Fruit fly (Drosophila melanogaster) whole organism, embryonic: ENCODE measurements around the gene Nrd1.

Experiments used
- Atf6 ChIP-seq: fragments of 200-800 bp; sonication (Bioruptor generic); IDR thresholded peaks from 2 replicates; pipeline ENCODE4 v1.3.6; 2022; ENCODE audit warnings: missing biosample characterization, missing genetic modification characterization
- CG12236 ChIP-seq: fragments of 200-800 bp; sonication (Bioruptor generic); optimal IDR thresholded peaks from 2 replicates; lab custom pipeline; 2016; ENCODE audit warnings: missing biosample characterization, missing genetic modification characterization
- CG16863 ChIP-seq: fragments of 200-800 bp; sonication (Bioruptor generic); optimal IDR thresholded peaks from 3 replicates; lab custom pipeline; 2016; ENCODE audit warnings: missing biosample characterization, missing genetic modification characterization
- CG18476 ChIP-seq: fragments of 200-800 bp; sonication (Bioruptor generic); optimal IDR thresholded peaks from 2 replicates; lab custom pipeline; 2016; ENCODE audit warnings: missing biosample characterization, mild to moderate bottlenecking, missing genetic modification characterization
- CG34376 ChIP-seq: fragments of 200-800 bp; sonication (Bioruptor generic); optimal IDR thresholded peaks from 2 replicates; lab custom pipeline; 2018; ENCODE audit warnings: missing biosample characterization, mild to moderate bottlenecking, missing genetic modification characterization
- D19B ChIP-seq: fragments of 200-800 bp; sonication (Bioruptor generic); optimal IDR thresholded peaks from 2 replicates; lab custom pipeline; 2017; ENCODE audit warnings: missing biosample characterization, mild to moderate bottlenecking, missing genetic modification characterization
- Drgx ChIP-seq: fragments of 200-800 bp; sonication (Bioruptor generic); IDR thresholded peaks from 2 replicates; pipeline ENCODE4 v1.3.6; 2022; ENCODE audit warnings: missing biosample characterization, missing genetic modification characterization
- Ets65A ChIP-seq: fragments of 200-800 bp; sonication (Bioruptor generic); peaks from one replicate; lab custom pipeline; 2016; ENCODE audit warnings: missing biosample characterization, missing genetic modification characterization
- Meics ChIP-seq: fragments of 200-800 bp; sonication (Bioruptor generic); optimal IDR thresholded peaks from 2 replicates; lab custom pipeline; 2017; ENCODE audit warnings: missing biosample characterization, mild to moderate bottlenecking, missing genetic modification characterization
- Ravus ChIP-seq: fragments of 200-800 bp; sonication (Bioruptor generic); IDR thresholded peaks from 2 replicates; pipeline ENCODE4 v1.3.6; 2022; ENCODE audit warnings: missing biosample characterization, missing genetic modification characterization
- Trl ChIP-seq, 3 experiments: fragments of >200 bp in 2 of 3; fragments of 200-800 bp in 1 of 3; sonication (Bioruptor generic) in 1 of 3; optimal IDR thresholded peaks; 2 replicates in 1 of 3; 3 replicates in 2 of 3; lab custom pipeline; 2016 to 2017; ENCODE audit warnings: missing biosample characterization in 1 of 3, missing genetic modification characterization in 1 of 3
- ase ChIP-seq: fragments of 200-800 bp; sonication (Bioruptor generic); IDR thresholded peaks from 3 replicates; pipeline ENCODE4 v1.3.6; 2022; ENCODE audit warnings: missing biosample characterization, missing genetic modification characterization
- bowl ChIP-seq: fragments of 200-800 bp; sonication (Bioruptor generic); IDR thresholded peaks from 2 replicates; pipeline ENCODE4 v1.3.6; 2022; ENCODE audit warnings: missing biosample characterization, missing genetic modification characterization
- cato ChIP-seq: fragments of 200-800 bp; sonication (Bioruptor generic); optimal IDR thresholded peaks from 2 replicates; lab custom pipeline; 2016; ENCODE audit warnings: missing biosample characterization, missing genetic modification characterization, borderline replicate concordance
- crp ChIP-seq, 2 experiments: fragments of 200-800 bp; sonication (Bioruptor generic); optimal IDR thresholded peaks; 2 replicates in 1 of 2; 3 replicates in 1 of 2; lab custom pipeline; 2017; ENCODE audit warnings: missing biosample characterization in 2 of 2, missing genetic modification characterization in 2 of 2, mild to moderate bottlenecking in 1 of 2, moderate library complexity in 1 of 2
- cwo ChIP-seq: fragments of 200-800 bp; sonication (Bioruptor generic); optimal IDR thresholded peaks from 3 replicates; lab custom pipeline; 2017; ENCODE audit warnings: missing biosample characterization, missing genetic modification characterization, mild to moderate bottlenecking, moderate library complexity, missing genetic modification reagents
- exex ChIP-seq: fragments of 200-800 bp; sonication (Bioruptor generic); optimal IDR thresholded peaks from 4 replicates; lab custom pipeline; 2018; ENCODE audit warnings: missing biosample characterization, mild to moderate bottlenecking, missing genetic modification characterization, moderate library complexity
- fd102C ChIP-seq: fragments of 200-800 bp; sonication (Bioruptor generic); optimal IDR thresholded peaks from 2 replicates; lab custom pipeline; 2018; ENCODE audit warnings: missing biosample characterization, mild to moderate bottlenecking, missing genetic modification characterization, moderate library complexity
- grn ChIP-seq: fragments of 200-800 bp; sonication (Bioruptor generic); optimal IDR thresholded peaks from 3 replicates; lab custom pipeline; 2017; ENCODE audit warnings: missing biosample characterization, missing genetic modification characterization
- her ChIP-seq: fragments of 200-800 bp; sonication (Bioruptor generic); optimal IDR thresholded peaks from 2 replicates; lab custom pipeline; 2016; ENCODE audit warnings: missing biosample characterization, missing genetic modification characterization
- hkb ChIP-seq, 2 experiments: fragments of 200-800 bp in 1 of 2; fragments of >200 bp in 1 of 2; sonication (Bioruptor generic) in 1 of 2; IDR thresholded peaks in 1 of 2; optimal IDR thresholded peaks in 1 of 2; 2 replicates each; pipeline versions ENCODE4 v1.3.6 to Lab custom; 2017 to 2022; ENCODE audit warnings: missing biosample characterization in 1 of 2, missing genetic modification characterization in 1 of 2
- kay ChIP-seq: fragments of 200-800 bp; sonication (Bioruptor generic); optimal IDR thresholded peaks from 2 replicates; lab custom pipeline; 2016; ENCODE audit warnings: missing biosample characterization, missing genetic modification characterization
- mirr ChIP-seq: fragments of 200-800 bp; sonication (Bioruptor generic); optimal IDR thresholded peaks from 3 replicates; lab custom pipeline; 2018; ENCODE audit warnings: missing biosample characterization, mild to moderate bottlenecking, missing genetic modification characterization
- nom ChIP-seq: fragments of 200-800 bp; sonication (Bioruptor generic); optimal IDR thresholded peaks from 2 replicates; lab custom pipeline; 2017; ENCODE audit warnings: missing biosample characterization, missing genetic modification characterization, mild to moderate bottlenecking, moderate library complexity, missing genetic modification reagents
- onecut ChIP-seq: fragments of 200-800 bp; sonication (Bioruptor generic); IDR thresholded peaks from 2 replicates; pipeline ENCODE4 v1.3.6; 2022; ENCODE audit warnings: missing biosample characterization, missing genetic modification characterization
- pan ChIP-seq, 4 experiments: fragments of >200 bp in 3 of 4; fragments of 200-800 bp in 1 of 4; sonication (Bioruptor generic) in 1 of 4; optimal IDR thresholded peaks in 3 of 4; IDR thresholded peaks in 1 of 4; 2 replicates each; pipeline versions ENCODE4 v1.3.6 to Lab custom; 2017 to 2022; ENCODE audit warnings: missing biosample characterization in 2 of 4, missing genetic modification characterization in 2 of 4, mixed read lengths in 1 of 4
- peb ChIP-seq: fragments of 200-800 bp; sonication (Bioruptor generic); IDR thresholded peaks from 2 replicates; pipeline ENCODE4 v1.3.6; 2022; ENCODE audit warnings: missing biosample characterization, missing genetic modification characterization
- prd ChIP-seq, 3 experiments: fragments of >200 bp in 2 of 3; fragments of 200-800 bp in 1 of 3; sonication (Bioruptor generic) in 1 of 3; optimal IDR thresholded peaks in 2 of 3; IDR thresholded peaks in 1 of 3; 2 replicates in 2 of 3; 3 replicates in 1 of 3; pipeline versions ENCODE4 v1.3.6 to Lab custom; 2017 to 2022; ENCODE audit warnings: missing biosample characterization in 1 of 3, missing genetic modification characterization in 1 of 3
- row ChIP-seq: fragments of 200-800 bp; sonication (Bioruptor generic); IDR thresholded peaks from 3 replicates; pipeline ENCODE4 v1.3.6; 2022; ENCODE audit warnings: missing biosample characterization, missing genetic modification characterization
- seq ChIP-seq: fragments of 200-800 bp; sonication (Bioruptor generic); IDR thresholded peaks from 2 replicates; pipeline ENCODE4 v1.3.6; 2022; ENCODE audit warnings: missing biosample characterization, missing genetic modification characterization
- sr ChIP-seq: fragments of 200-800 bp; sonication (Bioruptor generic); IDR thresholded peaks from 3 replicates; pipeline ENCODE4 v1.3.6; 2022; ENCODE audit warnings: missing biosample characterization, missing genetic modification characterization
- sug ChIP-seq: fragments of 200-800 bp; optimal IDR thresholded peaks from 2 replicates; lab custom pipeline; 2019; ENCODE audit warnings: missing biosample characterization, mild to moderate bottlenecking, missing genetic modification characterization, moderate library complexity

The Nrd1 gene

dm6 chrX:11882447-11882846 is 13.8 kb upstream of the Nrd1 start (continued):
- TF ChIP-seq cato (GFP tag; lab: Kevin White, UChicago) = no peak
- no peak for TF ChIP-seq fd102C (GFP tag; lab: Kevin White, UChicago)
- TF ChIP-seq ase (GFP tag; lab: Robert Waterston, UW) = no peak

- peak in 1 of 2 experiments; percentile 18 for TF ChIP-seq Trl (optimal IDR thresholded peaks at IDR 0.05; lab: Kevin White, UChicago)
- TF ChIP-seq Trl (GFP tag; optimal IDR thresholded peaks at IDR 0.05; lab: Kevin White, UChicago) = no peak
- peak; percentile 76 for TF ChIP-seq cwo (GFP tag; lab: Kevin White, UChicago)
- TF ChIP-seq CG16863 (GFP tag; lab: Kevin White, UChicago) = no peak
- no peak for TF ChIP-seq seq (GFP tag; lab: Robert Waterston, UW)
- peak; percentile 88; the same call in 1 of the 3 replicates for TF ChIP-seq sr (GFP tag; lab: Robert Waterston, UW)
- no peak for TF ChIP-seq CG12236 (GFP tag; lab: Kevin White, UChicago)
- TF ChIP-seq crp (GFP tag; optimal IDR thresholded peaks at IDR 0.05; lab: Kevin White, UChicago) = no peak
- peak; percentile 69 for TF ChIP-seq nom
Observed at dm6 chrX:11881686-11882085, 13.0 kb upstream of the Nrd1 start.

- no peak for TF ChIP-seq bowl (GFP tag; lab: Robert Waterston, UW)
- peak; percentile 48; the same call in 1 of the 2 replicates for TF ChIP-seq Drgx
- peak; percentile 57 for TF ChIP-seq Meics (GFP tag; lab: Kevin White, UChicago)
- TF ChIP-seq hkb (optimal IDR thresholded peaks at IDR 0.05; lab: Kevin White, UChicago) = no peak
- 0 out of 2 replicates have a peak, but pooled peaks have one; percentile 14 for TF ChIP-seq hkb (GFP tag; IDR thresholded peaks at IDR 0.05; lab: Robert Waterston, UW)
- TF ChIP-seq kay = no peak
- TF ChIP-seq row (GFP tag; lab: Robert Waterston, UW) = peak; percentile 51
- TF ChIP-seq prd (optimal IDR thresholded peaks at IDR 0.05; lab: Kevin White, UChicago) = no peak
- 0 out of 3 replicates have a peak, but pooled peaks have one; percentile 14 for TF ChIP-seq prd (GFP tag; IDR thresholded peaks at IDR 0.05; lab: Robert Waterston, UW)
Observed at dm6 chrX:11877165-11877564, 8.5 kb upstream of the Nrd1 start, which contains the start of gene CG10352. Gene CG10352, minus strand, starts transcription at chrX:11877168.

dm6 chrX:11875146-11875830 is 6.6 kb upstream of the Nrd1 start:
- no peak for TF ChIP-seq Ravus (GFP tag; lab: Robert Waterston, UW)
- peak; percentile 95 for TF ChIP-seq D19B (GFP tag; lab: Kevin White, UChicago)
- TF ChIP-seq peb (GFP tag; lab: Robert Waterston, UW) = no peak
- no peak for TF ChIP-seq CG34376 (GFP tag; lab: Kevin White, UChicago)
- TF ChIP-seq Ets65A (GFP tag; lab: Kevin White, UChicago) = peak; percentile 69
- TF ChIP-seq pan (optimal IDR thresholded peaks at IDR 0.05; lab: Kevin White, UChicago) = no peak
- peak in 1 of 2 experiments; percentile 8 for TF ChIP-seq pan (GFP tag; optimal IDR thresholded peaks at IDR 0.05 in 1 of 2, IDR thresholded peaks at IDR 0.05 in 1 of 2)
- peak; percentile 38 for TF ChIP-seq sug (tag; lab: Kevin White, UChicago)
- TF ChIP-seq CG18476 (GFP tag; lab: Kevin White, UChicago) = no peak
- TF ChIP-seq grn (GFP tag; lab: Kevin White, UChicago) = peak; percentile 96
- no peak for TF ChIP-seq her (GFP tag; lab: Kevin White, UChicago)
- 0 out of 2 replicates have a peak, but pooled peaks have one; percentile 6 for TF ChIP-seq Atf6
- TF ChIP-seq mirr = peak; percentile 30
- peak; percentile 64 for TF ChIP-seq exex (tag; lab: Kevin White, UChicago)
- peak; percentile 73 for TF ChIP-seq row (GFP tag; lab: Robert Waterston, UW)
- no peak for TF ChIP-seq hkb (optimal IDR thresholded peaks at IDR 0.05; lab: Kevin White, UChicago)
- TF ChIP-seq hkb (GFP tag; IDR thresholded peaks at IDR 0.05; lab: Robert Waterston, UW) = no peak
- TF ChIP-seq onecut (GFP tag; lab: Robert Waterston, UW) = no peak
- TF ChIP-seq, all 482 proteins: peak for 9
